Fruit fly (Drosophila melanogaster) whole organism, embryonic: ENCODE data around the gene CG6028.
A peak's percentile ranks its signal among the peaks of the same experiment; 100 is the strongest.

ENCODE experiments used
- Abd-B ChIP-seq: fragments of 200-800 bp; sonication (Bioruptor generic); optimal IDR thresholded peaks from 2 replicates; lab custom pipeline; 2018; ENCODE audit warnings: missing biosample characterization, mild to moderate bottlenecking, missing genetic modification characterization, moderate library complexity
- Atf6 ChIP-seq: fragments of 200-800 bp; sonication (Bioruptor generic); IDR thresholded peaks from 2 replicates; pipeline ENCODE4 v1.3.6; 2022; ENCODE audit warnings: missing biosample characterization, missing genetic modification characterization
- CG10267 ChIP-seq: fragments of 200-800 bp; sonication (Bioruptor generic); optimal IDR thresholded peaks from 2 replicates; lab custom pipeline; 2018; ENCODE audit warnings: missing biosample characterization, mild to moderate bottlenecking, missing genetic modification characterization, moderate library complexity
- CG13287 ChIP-seq: fragments of 200-800 bp; sonication (Bioruptor generic); IDR thresholded peaks from 2 replicates; pipeline ENCODE4 v1.3.6; 2022; ENCODE audit warnings: missing biosample characterization, missing genetic modification characterization; ENCODE audit not compliant: partially characterized antibody
- CG1529 ChIP-seq: fragments of 200-800 bp; sonication (Bioruptor generic); optimal IDR thresholded peaks from 3 replicates; lab custom pipeline; 2018; ENCODE audit warnings: missing biosample characterization, missing genetic modification characterization
- CG15479 ChIP-seq: fragments of 200-800 bp; sonication (Bioruptor generic); optimal IDR thresholded peaks from 3 replicates; lab custom pipeline; 2019; ENCODE audit warnings: missing biosample characterization, mild to moderate bottlenecking, missing genetic modification characterization, moderate library complexity
- CG16779 ChIP-seq: fragments of 200-800 bp; sonication (Bioruptor generic); IDR thresholded peaks from 2 replicates; pipeline ENCODE4 v1.3.6; 2022; ENCODE audit warnings: missing biosample characterization, missing genetic modification characterization
- CG17361 ChIP-seq: fragments of 200-800 bp; sonication (Bioruptor generic); IDR thresholded peaks from 3 replicates; pipeline ENCODE4 v1.3.6; 2022; ENCODE audit warnings: missing biosample characterization, missing genetic modification characterization
- CG17912 ChIP-seq: fragments of 200-800 bp; sonication (Bioruptor generic); optimal IDR thresholded peaks from 2 replicates; lab custom pipeline; 2018; ENCODE audit warnings: missing biosample characterization, mild to moderate bottlenecking, missing genetic modification characterization
- CG2120 ChIP-seq: fragments of 200-800 bp; sonication (Bioruptor generic); optimal IDR thresholded peaks from 3 replicates; lab custom pipeline; 2016; ENCODE audit warnings: missing biosample characterization, missing genetic modification characterization
- CG2678 ChIP-seq: fragments of 200-800 bp; sonication (Bioruptor generic); optimal IDR thresholded peaks from 3 replicates; lab custom pipeline; 2019; ENCODE audit warnings: missing biosample characterization, mild to moderate bottlenecking, missing genetic modification characterization, moderate library complexity
- CG30403 ChIP-seq: fragments of 200-800 bp; sonication (Bioruptor generic); optimal IDR thresholded peaks from 3 replicates; lab custom pipeline; 2016; ENCODE audit warnings: missing biosample characterization, missing genetic modification characterization
- CG3281 ChIP-seq: fragments of 200-800 bp; sonication (Bioruptor generic); optimal IDR thresholded peaks from 3 replicates; lab custom pipeline; 2017; ENCODE audit warnings: missing biosample characterization, mild to moderate bottlenecking, missing genetic modification characterization
- CG42726 ChIP-seq: fragments of 200-800 bp; sonication (Bioruptor generic); IDR thresholded peaks from 2 replicates; pipeline ENCODE4 v1.3.6; 2022; ENCODE audit warnings: missing biosample characterization, missing genetic modification characterization; ENCODE audit not compliant: partially characterized antibody
- CG8290 ChIP-seq, 3 experiments: fragments of 200-800 bp; sonication (Bioruptor generic); optimal IDR thresholded peaks; 2 replicates each; lab custom pipeline; 2016 to 2019; ENCODE audit warnings: missing biosample characterization in 3 of 3, missing genetic modification characterization in 3 of 3, mild to moderate bottlenecking in 2 of 3, moderate library complexity in 1 of 3
- CG8478 ChIP-seq: fragments of >200 bp; optimal IDR thresholded peaks from 2 replicates; lab custom pipeline; 2018
- Dad ChIP-seq: fragments of 200-800 bp; sonication (Bioruptor generic); optimal IDR thresholded peaks from 3 replicates; lab custom pipeline; 2016; ENCODE audit warnings: missing biosample characterization, missing genetic modification characterization
- Dll ChIP-seq: fragments of 200-800 bp; sonication (Bioruptor generic); IDR thresholded peaks from 4 replicates; pipeline ENCODE4 v1.3.6; 2022; ENCODE audit warnings: missing biosample characterization, missing genetic modification characterization; ENCODE audit not compliant: partially characterized antibody
- Gug ChIP-seq: fragments of 200-800 bp; sonication (Bioruptor generic); IDR thresholded peaks from 4 replicates; pipeline ENCODE4 v1.3.6; 2022; ENCODE audit warnings: missing biosample characterization, missing genetic modification characterization
- Hr51 ChIP-seq, 2 experiments: fragments of 200-800 bp; sonication (Bioruptor generic); optimal IDR thresholded peaks; 2 replicates in 1 of 2; 3 replicates in 1 of 2; lab custom pipeline; 2016 to 2018; ENCODE audit warnings: missing biosample characterization in 2 of 2, missing genetic modification characterization in 2 of 2, mild to moderate bottlenecking in 1 of 2, moderate library complexity in 1 of 2
- MESR4 ChIP-seq: fragments of 200-800 bp; sonication (Bioruptor generic); optimal IDR thresholded peaks from 2 replicates; lab custom pipeline; 2018; ENCODE audit warnings: missing biosample characterization, mild to moderate bottlenecking, missing genetic modification characterization, moderate library complexity
- NC2β ChIP-seq: fragments of 200-800 bp; sonication (Bioruptor generic); optimal IDR thresholded peaks from 2 replicates; lab custom pipeline; 2016; ENCODE audit warnings: missing biosample characterization, missing genetic modification characterization
- Optix ChIP-seq: fragments of 200-800 bp; sonication (Bioruptor generic); IDR thresholded peaks from 3 replicates; pipeline ENCODE4 v1.3.6; 2022; ENCODE audit warnings: missing biosample characterization, missing genetic modification characterization
- Ptx1 ChIP-seq: fragments of 200-800 bp; sonication (Bioruptor generic); IDR thresholded peaks from 2 replicates; pipeline ENCODE4 v1.3.6; 2022; ENCODE audit warnings: missing biosample characterization, missing genetic modification characterization
- Sry-δ ChIP-seq: fragments of 200-800 bp; sonication (Bioruptor generic); optimal IDR thresholded peaks from 2 replicates; lab custom pipeline; 2016; ENCODE audit warnings: missing biosample characterization, missing genetic modification characterization
- Xrp1 ChIP-seq: fragments of 200-800 bp; sonication (Bioruptor generic); IDR thresholded peaks from 2 replicates; pipeline ENCODE4 v1.3.6; 2022; ENCODE audit warnings: missing biosample characterization, missing genetic modification characterization
- YL-1 ChIP-seq: fragments of 200-800 bp; sonication (Bioruptor generic); optimal IDR thresholded peaks from 3 replicates; lab custom pipeline; 2017; ENCODE audit warnings: missing biosample characterization, mild to moderate bottlenecking, missing genetic modification characterization
- ase ChIP-seq: fragments of 200-800 bp; sonication (Bioruptor generic); IDR thresholded peaks from 3 replicates; pipeline ENCODE4 v1.3.6; 2022; ENCODE audit warnings: missing biosample characterization, missing genetic modification characterization
- bbx ChIP-seq: fragments of 200-800 bp; sonication (Bioruptor generic); IDR thresholded peaks from 2 replicates; pipeline ENCODE4 v1.3.6; 2022; ENCODE audit warnings: missing biosample characterization, missing genetic modification characterization; ENCODE audit not compliant: partially characterized antibody
- bowl ChIP-seq: fragments of 200-800 bp; sonication (Bioruptor generic); IDR thresholded peaks from 2 replicates; pipeline ENCODE4 v1.3.6; 2022; ENCODE audit warnings: missing biosample characterization, missing genetic modification characterization
- ci ChIP-seq: fragments of 200-800 bp; sonication (Bioruptor generic); IDR thresholded peaks from 3 replicates; pipeline ENCODE4 v1.3.6; 2022; ENCODE audit warnings: missing biosample characterization, missing genetic modification characterization
- gcm ChIP-seq: fragments of 200-800 bp; sonication (Bioruptor generic); optimal IDR thresholded peaks from 2 replicates; lab custom pipeline; 2019; ENCODE audit warnings: missing biosample characterization, mild to moderate bottlenecking, missing genetic modification characterization, moderate library complexity
- gem ChIP-seq: fragments of 200-800 bp; sonication (Bioruptor generic); optimal IDR thresholded peaks from 2 replicates; lab custom pipeline; 2019; ENCODE audit warnings: missing biosample characterization, mild to moderate bottlenecking, missing genetic modification characterization, moderate library complexity
- grn ChIP-seq: fragments of 200-800 bp; sonication (Bioruptor generic); optimal IDR thresholded peaks from 3 replicates; lab custom pipeline; 2017; ENCODE audit warnings: missing biosample characterization, missing genetic modification characterization
- gro ChIP-seq: fragments of 200-800 bp; sonication (Bioruptor generic); optimal IDR thresholded peaks from 2 replicates; lab custom pipeline; 2016; ENCODE audit warnings: missing biosample characterization, missing genetic modification characterization
- ind ChIP-seq: fragments of 200-800 bp; sonication (Bioruptor generic); optimal IDR thresholded peaks from 3 replicates; lab custom pipeline; 2016; ENCODE audit warnings: missing biosample characterization, missing genetic modification characterization
- jumu ChIP-seq: fragments of 200-800 bp; sonication (Bioruptor generic); optimal IDR thresholded peaks from 3 replicates; lab custom pipeline; 2016; ENCODE audit warnings: missing biosample characterization, missing genetic modification characterization
- kay ChIP-seq: fragments of 200-800 bp; sonication (Bioruptor generic); optimal IDR thresholded peaks from 2 replicates; lab custom pipeline; 2016; ENCODE audit warnings: missing biosample characterization, missing genetic modification characterization
- nau ChIP-seq: fragments of 200-800 bp; sonication (Bioruptor generic); optimal IDR thresholded peaks from 3 replicates; lab custom pipeline; 2017; ENCODE audit warnings: missing biosample characterization, mild to moderate bottlenecking, missing genetic modification characterization, missing genetic modification reagents
- nom ChIP-seq: fragments of 200-800 bp; sonication (Bioruptor generic); optimal IDR thresholded peaks from 2 replicates; lab custom pipeline; 2017; ENCODE audit warnings: missing biosample characterization, missing genetic modification characterization, mild to moderate bottlenecking, moderate library complexity, missing genetic modification reagents
- pan ChIP-seq, 4 experiments: fragments of >200 bp in 3 of 4; fragments of 200-800 bp in 1 of 4; sonication (Bioruptor generic) in 1 of 4; optimal IDR thresholded peaks in 3 of 4; IDR thresholded peaks in 1 of 4; 2 replicates each; pipeline versions ENCODE4 v1.3.6 to Lab custom; 2017 to 2022; ENCODE audit warnings: missing biosample characterization in 2 of 4, missing genetic modification characterization in 2 of 4, mixed read lengths in 1 of 4
- pho ChIP-seq: fragments of 200-800 bp; sonication (Bioruptor generic); optimal IDR thresholded peaks from 2 replicates; lab custom pipeline; 2016; ENCODE audit warnings: missing biosample characterization, missing genetic modification characterization
- run ChIP-seq: fragments of 200-800 bp; sonication (Bioruptor generic); optimal IDR thresholded peaks from 3 replicates; lab custom pipeline; 2018; ENCODE audit warnings: missing biosample characterization, mild to moderate bottlenecking, missing genetic modification characterization
- shn ChIP-seq: fragments of 200-800 bp; sonication (Bioruptor generic); optimal IDR thresholded peaks from 3 replicates; lab custom pipeline; 2016; ENCODE audit warnings: missing biosample characterization, missing genetic modification characterization
- slou ChIP-seq: fragments of 200-800 bp; sonication (Bioruptor generic); optimal IDR thresholded peaks from 3 replicates; lab custom pipeline; 2016; ENCODE audit warnings: missing biosample characterization, missing genetic modification characterization
- so ChIP-seq: fragments of 200-800 bp; sonication (Bioruptor generic); IDR thresholded peaks from 3 replicates; pipeline ENCODE4 v1.3.6; 2022; ENCODE audit warnings: missing biosample characterization, missing genetic modification characterization
- tin ChIP-seq: fragments of 200-800 bp; sonication (Bioruptor generic); optimal IDR thresholded peaks from 3 replicates; lab custom pipeline; 2016; ENCODE audit warnings: missing biosample characterization, missing genetic modification characterization
- unpg ChIP-seq: fragments of 200-800 bp; sonication (Bioruptor generic); optimal IDR thresholded peaks from 3 replicates; lab custom pipeline; 2018; ENCODE audit warnings: missing biosample characterization, mild to moderate bottlenecking, missing genetic modification characterization, moderate library complexity
- zfh2 ChIP-seq: fragments of 200-800 bp; sonication (Bioruptor generic); optimal IDR thresholded peaks from 2 replicates; lab custom pipeline; 2016; ENCODE audit warnings: missing biosample characterization, missing genetic modification characterization

The CG6028 gene

DNA sequence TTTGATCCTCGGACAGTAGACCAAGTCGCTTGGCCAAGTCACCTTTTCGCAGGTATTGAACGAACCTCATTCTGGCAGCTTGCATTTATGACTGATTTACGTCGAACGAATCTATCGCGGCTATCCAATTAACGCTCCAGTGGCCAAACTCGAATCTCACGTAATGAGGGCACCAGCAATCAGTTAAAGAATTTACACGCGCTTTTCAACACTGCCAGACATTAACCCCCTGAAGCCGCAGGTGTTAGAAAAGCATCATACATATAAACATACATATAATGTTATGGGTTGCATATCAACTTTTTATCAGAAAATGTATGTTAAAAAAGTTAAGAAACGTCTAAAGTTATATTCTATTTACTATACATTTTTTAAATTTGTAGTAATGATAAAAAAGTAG is at the start of gene CG6028 (continued):
- no peak for TF ChIP-seq CG17912 (GFP tag; lab: Kevin White, UChicago)
- TF ChIP-seq CG2678 (tag; lab: Kevin White, UChicago), result peak; percentile 19
- no peak for TF ChIP-seq bowl (GFP tag; lab: Robert Waterston, UW)
- peak; percentile 33; the same call in 1 of the 2 replicates for TF ChIP-seq bbx (GFP tag; lab: Robert Waterston, UW)
- 0 out of 3 replicates have a peak, but pooled peaks have one; percentile 35 for TF ChIP-seq CG17361 (GFP tag; lab: Robert Waterston, UW)
- TF ChIP-seq CG30403 (GFP tag; lab: Kevin White, UChicago), result peak; percentile 17
- TF ChIP-seq gcm (GFP tag; lab: Kevin White, UChicago), result no peak
- TF ChIP-seq CG13287 (GFP tag; lab: Robert Waterston, UW), result peak; percentile 39
- no peak for TF ChIP-seq pho (GFP tag; lab: Kevin White, UChicago)
- peak; percentile 41 for TF ChIP-seq MESR4 (GFP tag; lab: Kevin White, UChicago)
- TF ChIP-seq CG42726, result peak; percentile 18; the same call in 1 of the 2 replicates
- peak; percentile 85 for TF ChIP-seq CG10267 (tag; lab: Kevin White, UChicago)
- TF ChIP-seq slou (GFP tag; lab: Kevin White, UChicago), result no peak
- peak; percentile 21 for TF ChIP-seq kay (GFP tag; lab: Kevin White, UChicago)
- no peak for TF ChIP-seq Abd-B
- TF ChIP-seq CG16779 (GFP tag; lab: Robert Waterston, UW), result peak; percentile 35; the same call in 1 of the 2 replicates
- TF ChIP-seq ase (GFP tag; lab: Robert Waterston, UW), result 0 out of 3 replicates have a peak, but pooled peaks have one; percentile 11
- no peak for TF ChIP-seq CG8290 (GFP tag; optimal IDR thresholded peaks at IDR 0.05; lab: Kevin White, UChicago)
- TF ChIP-seq CG8290 (tag; optimal IDR thresholded peaks at IDR 0.05; lab: Kevin White, UChicago), result peak in 1 of 2 experiments; percentile 70
- no peak for TF ChIP-seq pan (optimal IDR thresholded peaks at IDR 0.05; lab: Kevin White, UChicago)
- TF ChIP-seq pan (GFP tag; optimal IDR thresholded peaks at IDR 0.05 in 1 of 2, IDR thresholded peaks at IDR 0.05 in 1 of 2), result peak in 1 of 2 experiments; percentile 16
- peak; percentile 2 for TF ChIP-seq tin
- TF ChIP-seq CG2120 (GFP tag; lab: Kevin White, UChicago), result peak; percentile 60
- peak; percentile 5 for TF ChIP-seq Sry-δ (GFP tag; lab: Kevin White, UChicago)
- TF ChIP-seq NC2β, result no peak
- 0 out of 2 replicates have a peak, but pooled peaks have one; percentile 27 for TF ChIP-seq Ptx1 (GFP tag; lab: Robert Waterston, UW)
- peak; percentile 1 for TF ChIP-seq shn (GFP tag; lab: Kevin White, UChicago)
- peak; percentile 46 for TF ChIP-seq Xrp1 (GFP tag; lab: Robert Waterston, UW)
- TF ChIP-seq nom (GFP tag; lab: Kevin White, UChicago), result peak; percentile 32
- TF ChIP-seq unpg (GFP tag; lab: Kevin White, UChicago), result peak; percentile 5
- peak; percentile 31; the same call in 1 of the 3 replicates for TF ChIP-seq ci (GFP tag; lab: Robert Waterston, UW)
- TF ChIP-seq Atf6 (GFP tag; lab: Robert Waterston, UW), result peak; percentile 35; the same call in 1 of the 2 replicates
- peak in 1 of 2 experiments; percentile 6 for TF ChIP-seq Hr51 (GFP tag; optimal IDR thresholded peaks at IDR 0.05; lab: Kevin White, UChicago)
- TF ChIP-seq zfh2 (GFP tag; lab: Kevin White, UChicago), result peak; percentile 28
- no peak for TF ChIP-seq CG1529
- TF ChIP-seq Gug (GFP tag; lab: Robert Waterston, UW), result peak; percentile 29; the same call in 2 of the 4 replicates
- TF ChIP-seq gem, result peak; percentile 25
- TF ChIP-seq Optix, result no peak
- TF ChIP-seq grn (GFP tag; lab: Kevin White, UChicago), result peak; percentile 60
- peak; percentile 19 for TF ChIP-seq YL-1
- no peak for TF ChIP-seq CG8478 (lab: Kevin White, UChicago)
- peak; percentile 29; the same call in 2 of the 4 replicates for TF ChIP-seq Dll (GFP tag; lab: Robert Waterston, UW)
- TF ChIP-seq so (GFP tag; lab: Robert Waterston, UW), result 0 out of 3 replicates have a peak, but pooled peaks have one; percentile 26
- TF ChIP-seq gro (GFP tag; lab: Kevin White, UChicago), result peak; percentile 43
- no peak for TF ChIP-seq CG15479 (GFP tag; lab: Kevin White, UChicago)
- peak; percentile 19 for TF ChIP-seq Dad
- no peak for TF ChIP-seq nau
- no peak for TF ChIP-seq CG3281 (GFP tag; lab: Kevin White, UChicago)
- TF ChIP-seq run (tag; lab: Kevin White, UChicago), result no peak
- TF ChIP-seq jumu (GFP tag; lab: Kevin White, UChicago), result no peak
- TF ChIP-seq ind (GFP tag; lab: Kevin White, UChicago), result peak; percentile 12
